Fruit fly (Drosophila melanogaster) whole organism, embryonic: Measurements from ENCODE around the gene AANATL7.

Source experiments
- Adf1 ChIP-seq: fragments of 200-800 bp; sonication (Bioruptor generic); IDR thresholded peaks from 2 replicates; pipeline ENCODE4 v1.3.6; 2022; ENCODE audit warnings: missing biosample characterization, missing genetic modification characterization
- Bgb ChIP-seq: fragments of 200-800 bp; sonication (Bioruptor generic); IDR thresholded peaks from 2 replicates; pipeline ENCODE4 v1.3.6; 2022; ENCODE audit warnings: missing biosample characterization, missing genetic modification characterization; ENCODE audit not compliant: partially characterized antibody
- CG10321 ChIP-seq: fragments of 200-800 bp; sonication (Bioruptor generic); IDR thresholded peaks from 2 replicates; pipeline ENCODE4 v1.3.6; 2022; ENCODE audit warnings: missing biosample characterization, missing genetic modification characterization
- CG12071 ChIP-seq: fragments of 200-800 bp; sonication (Bioruptor generic); optimal IDR thresholded peaks from 3 replicates; lab custom pipeline; 2018; ENCODE audit warnings: missing biosample characterization, mild to moderate bottlenecking, missing genetic modification characterization
- CG12391 ChIP-seq: fragments of 200-800 bp; sonication (Bioruptor generic); optimal IDR thresholded peaks from 3 replicates; lab custom pipeline; 2018; ENCODE audit warnings: missing biosample characterization, mild to moderate bottlenecking, missing genetic modification characterization, moderate library complexity
- CG12769 ChIP-seq: fragments of 200-800 bp; sonication (Bioruptor generic); optimal IDR thresholded peaks from 2 replicates; lab custom pipeline; 2019; ENCODE audit warnings: missing biosample characterization, mild to moderate bottlenecking, missing genetic modification characterization, moderate library complexity
- CG14860 ChIP-seq: fragments of 200-800 bp; sonication (Bioruptor generic); IDR thresholded peaks from 3 replicates; pipeline ENCODE4 v1.3.6; 2022; ENCODE audit warnings: missing biosample characterization, missing genetic modification characterization; ENCODE audit not compliant: partially characterized antibody
- CG1603 ChIP-seq: fragments of 200-800 bp; sonication (Bioruptor generic); optimal IDR thresholded peaks from 2 replicates; lab custom pipeline; 2019; ENCODE audit warnings: missing biosample characterization, mild to moderate bottlenecking, missing genetic modification characterization, moderate library complexity
- CG17802 ChIP-seq: fragments of 200-800 bp; sonication (Bioruptor generic); optimal IDR thresholded peaks from 2 replicates; lab custom pipeline; 2018; ENCODE audit warnings: missing biosample characterization, mild to moderate bottlenecking, missing genetic modification characterization, moderate library complexity
- CG1832 ChIP-seq: fragments of 200-800 bp; sonication (Bioruptor generic); optimal IDR thresholded peaks from 2 replicates; lab custom pipeline; 2017; ENCODE audit warnings: missing biosample characterization, mild to moderate bottlenecking, missing genetic modification characterization, inconsistent platforms
- CG32532 ChIP-seq: fragments of 200-800 bp; sonication (Bioruptor generic); IDR thresholded peaks from 2 replicates; pipeline ENCODE4 v1.3.6; 2022; ENCODE audit warnings: missing biosample characterization, missing genetic modification characterization
- CG3995 ChIP-seq: fragments of 200-800 bp; sonication (Bioruptor generic); optimal IDR thresholded peaks from 3 replicates; lab custom pipeline; 2016; ENCODE audit warnings: missing biosample characterization, missing genetic modification characterization
- CG43689 ChIP-seq: fragments of 200-800 bp; sonication (Bioruptor generic); IDR thresholded peaks from 2 replicates; pipeline ENCODE4 v1.3.6; 2022; ENCODE audit warnings: missing biosample characterization, missing genetic modification characterization
- CG4707 ChIP-seq: fragments of 200-800 bp; sonication (Bioruptor generic); optimal IDR thresholded peaks from 2 replicates; lab custom pipeline; 2018; ENCODE audit warnings: missing biosample characterization, mild to moderate bottlenecking, missing genetic modification characterization, moderate library complexity
- CG6683 ChIP-seq: fragments of 200-800 bp; sonication (Bioruptor generic); optimal IDR thresholded peaks from 2 replicates; lab custom pipeline; 2017; ENCODE audit warnings: missing biosample characterization, mild to moderate bottlenecking, missing genetic modification characterization, missing genetic modification reagents
- Deaf1 ChIP-seq: fragments of 200-800 bp; optimal IDR thresholded peaks from 3 replicates; lab custom pipeline; 2019; ENCODE audit warnings: missing biosample characterization, mild to moderate bottlenecking, missing genetic modification characterization, moderate library complexity
- Dll ChIP-seq: fragments of 200-800 bp; sonication (Bioruptor generic); IDR thresholded peaks from 4 replicates; pipeline ENCODE4 v1.3.6; 2022; ENCODE audit warnings: missing biosample characterization, missing genetic modification characterization; ENCODE audit not compliant: partially characterized antibody
- Elba2 ChIP-seq: fragments of 200-800 bp; sonication (Bioruptor generic); optimal IDR thresholded peaks from 3 replicates; lab custom pipeline; 2016; ENCODE audit warnings: missing biosample characterization, missing genetic modification characterization
- HLH4C ChIP-seq: fragments of 200-800 bp; sonication (Bioruptor generic); IDR thresholded peaks from 3 replicates; pipeline ENCODE4 v1.3.6; 2022; ENCODE audit warnings: missing biosample characterization, missing genetic modification characterization; ENCODE audit not compliant: partially characterized antibody
- HLHmδ ChIP-seq: fragments of 200-800 bp; sonication (Bioruptor generic); optimal IDR thresholded peaks from 2 replicates; lab custom pipeline; 2018; ENCODE audit warnings: missing biosample characterization, mild to moderate bottlenecking, missing genetic modification characterization, moderate library complexity
- Hr3 ChIP-seq: fragments of 200-800 bp; sonication (Bioruptor generic); optimal IDR thresholded peaks from 3 replicates; lab custom pipeline; 2016; ENCODE audit warnings: missing biosample characterization, missing genetic modification characterization
- Jarid2 ChIP-seq: fragments of 200-800 bp; sonication (Bioruptor generic); optimal IDR thresholded peaks from 3 replicates; lab custom pipeline; 2017; ENCODE audit warnings: mild to moderate bottlenecking, missing biosample characterization, missing genetic modification reagents, missing genetic modification characterization
- Max ChIP-seq: fragments of 200-800 bp; sonication (Bioruptor generic); optimal IDR thresholded peaks from 2 replicates; lab custom pipeline; 2016; ENCODE audit warnings: missing biosample characterization, mild to moderate bottlenecking, missing genetic modification characterization
- Nf-YB ChIP-seq: fragments of 200-800 bp; sonication (Bioruptor generic); optimal IDR thresholded peaks from 3 replicates; lab custom pipeline; 2019; ENCODE audit warnings: missing biosample characterization, mild to moderate bottlenecking, missing genetic modification characterization, moderate library complexity
- Opbp ChIP-seq: fragments of 200-800 bp; sonication (Bioruptor generic); IDR thresholded peaks from 3 replicates; pipeline ENCODE4 v1.3.6; 2022; ENCODE audit warnings: missing biosample characterization, missing genetic modification characterization; ENCODE audit not compliant: partially characterized antibody
- Pdp1 ChIP-seq, 2 experiments: fragments of 200-800 bp; sonication (Bioruptor generic); optimal IDR thresholded peaks; 3 replicates each; lab custom pipeline; 2016; ENCODE audit warnings: missing biosample characterization in 2 of 2, missing genetic modification characterization in 2 of 2, mild to moderate bottlenecking in 1 of 2, moderate library complexity in 1 of 2
- Rfx ChIP-seq: fragments of 200-800 bp; sonication (Bioruptor generic); IDR thresholded peaks from 2 replicates; pipeline ENCODE4 v1.3.6; 2022; ENCODE audit warnings: missing biosample characterization, missing genetic modification characterization
- Trl ChIP-seq, 3 experiments: fragments of >200 bp in 2 of 3; fragments of 200-800 bp in 1 of 3; sonication (Bioruptor generic) in 1 of 3; optimal IDR thresholded peaks; 2 replicates in 1 of 3; 3 replicates in 2 of 3; lab custom pipeline; 2016 to 2017; ENCODE audit warnings: missing biosample characterization in 1 of 3, missing genetic modification characterization in 1 of 3
- amos ChIP-seq: fragments of 200-800 bp; sonication (Bioruptor generic); IDR thresholded peaks from 2 replicates; pipeline ENCODE4 v1.3.6; 2022; ENCODE audit warnings: missing biosample characterization, missing genetic modification characterization; ENCODE audit not compliant: partially characterized antibody
- chinmo ChIP-seq: fragments of 200-800 bp; sonication (Bioruptor generic); IDR thresholded peaks from 4 replicates; pipeline ENCODE4 v1.3.6; 2022; ENCODE audit warnings: missing biosample characterization, missing genetic modification characterization; ENCODE audit not compliant: partially characterized antibody
- crc ChIP-seq: fragments of 200-800 bp; sonication (Bioruptor generic); optimal IDR thresholded peaks from 2 replicates; lab custom pipeline; 2016; ENCODE audit warnings: missing biosample characterization, missing genetic modification characterization
- dysf ChIP-seq: fragments of 200-800 bp; sonication (Bioruptor generic); IDR thresholded peaks from 3 replicates; pipeline ENCODE4 v1.3.6; 2022; ENCODE audit warnings: missing biosample characterization, missing genetic modification characterization
- gce ChIP-seq: fragments of 200-800 bp; sonication (Bioruptor generic); IDR thresholded peaks from 3 replicates; pipeline ENCODE4 v1.3.6; 2022; ENCODE audit warnings: missing biosample characterization, missing genetic modification characterization
- grn ChIP-seq: fragments of 200-800 bp; sonication (Bioruptor generic); optimal IDR thresholded peaks from 3 replicates; lab custom pipeline; 2017; ENCODE audit warnings: missing biosample characterization, missing genetic modification characterization
- hb ChIP-seq: fragments of 200-800 bp; sonication (Bioruptor generic); IDR thresholded peaks from 3 replicates; pipeline ENCODE4 v1.3.6; 2022; ENCODE audit warnings: missing biosample characterization, missing genetic modification characterization; ENCODE audit not compliant: partially characterized antibody
- kah ChIP-seq: fragments of 200-800 bp; sonication (Bioruptor generic); optimal IDR thresholded peaks from 2 replicates; lab custom pipeline; 2018; ENCODE audit warnings: missing biosample characterization, mild to moderate bottlenecking, missing genetic modification characterization
- kni ChIP-seq: fragments of 200-800 bp; sonication (Bioruptor generic); optimal IDR thresholded peaks from 3 replicates; lab custom pipeline; 2017; ENCODE audit warnings: mild to moderate bottlenecking, missing biosample characterization, missing genetic modification reagents, missing genetic modification characterization
- nerfin-2 ChIP-seq: fragments of 200-800 bp; sonication (Bioruptor generic); IDR thresholded peaks from 2 replicates; pipeline ENCODE4 v1.3.6; 2022; ENCODE audit warnings: missing biosample characterization, missing genetic modification characterization; ENCODE audit not compliant: partially characterized antibody
- org-1 ChIP-seq: fragments of 200-800 bp; sonication (Bioruptor generic); optimal IDR thresholded peaks from 2 replicates; lab custom pipeline; 2017; ENCODE audit warnings: missing biosample characterization, missing genetic modification characterization
- sd ChIP-seq: fragments of 200-800 bp; sonication (Bioruptor generic); optimal IDR thresholded peaks from 3 replicates; lab custom pipeline; 2018; ENCODE audit warnings: missing biosample characterization, mild to moderate bottlenecking, missing genetic modification characterization, moderate library complexity
- sens ChIP-seq: fragments of 200-800 bp; sonication (Bioruptor generic); peaks from one replicate; lab custom pipeline; 2016; ENCODE audit warnings: missing biosample characterization, missing genetic modification characterization
- so ChIP-seq: fragments of 200-800 bp; sonication (Bioruptor generic); IDR thresholded peaks from 3 replicates; pipeline ENCODE4 v1.3.6; 2022; ENCODE audit warnings: missing biosample characterization, missing genetic modification characterization
- sr ChIP-seq: fragments of 200-800 bp; sonication (Bioruptor generic); IDR thresholded peaks from 3 replicates; pipeline ENCODE4 v1.3.6; 2022; ENCODE audit warnings: missing biosample characterization, missing genetic modification characterization
- sug ChIP-seq: fragments of 200-800 bp; optimal IDR thresholded peaks from 2 replicates; lab custom pipeline; 2019; ENCODE audit warnings: missing biosample characterization, mild to moderate bottlenecking, missing genetic modification characterization, moderate library complexity
- vvl ChIP-seq: fragments of 200-800 bp; sonication (Bioruptor generic); IDR thresholded peaks from 2 replicates; pipeline ENCODE4 v1.3.6; 2022; ENCODE audit warnings: missing biosample characterization, missing genetic modification characterization
- wek ChIP-seq: fragments of 200-800 bp; sonication (Bioruptor generic); optimal IDR thresholded peaks from 3 replicates; lab custom pipeline; 2018; ENCODE audit warnings: missing biosample characterization, mild to moderate bottlenecking, missing genetic modification characterization, moderate library complexity
- zfh1 ChIP-seq: fragments of 200-800 bp; sonication (Bioruptor generic); IDR thresholded peaks from 3 replicates; pipeline ENCODE4 v1.3.6; 2022; ENCODE audit warnings: missing biosample characterization, missing genetic modification characterization

AANATL7 gene

dm6 chrX:2542500-2542899 lies 38.3 kb upstream of the AANATL7 start:
- TF ChIP-seq Elba2 (GFP tag; lab: Kevin White, UChicago) (no peak), CG17802 (tag; lab: Kevin White, UChicago) (no peak), CG1603 (no peak), CG6683 (GFP tag; lab: Kevin White, UChicago) (no peak), CG12391 (no peak), sug (tag; lab: Kevin White, UChicago) (no peak), crc (GFP tag; lab: Kevin White, UChicago) (no peak), sens (GFP tag; lab: Kevin White, UChicago) (peak; percentile 56), nerfin-2 (GFP tag; lab: Robert Waterston, UW) (no peak)

- peak; percentile 15; the same call in 1 of the 2 replicates for TF ChIP-seq Rfx (GFP tag; lab: Robert Waterston, UW)
- peak; percentile 39; the same call in 1 of the 3 replicates for TF ChIP-seq so (GFP tag; lab: Robert Waterston, UW)
- peak; percentile 70 for TF ChIP-seq Jarid2
- TF ChIP-seq Pdp1 (GFP tag; optimal IDR thresholded peaks at IDR 0.05; lab: Kevin White, UChicago): peak in 1 of 2 experiments; percentile 61
- TF ChIP-seq zfh1: peak; percentile 25; the same call in 1 of the 3 replicates
- TF ChIP-seq dysf (GFP tag; lab: Robert Waterston, UW): no peak
- peak; percentile 29 for TF ChIP-seq HLHmδ (GFP tag; lab: Kevin White, UChicago)
- 0 out of 3 replicates have a peak, but pooled peaks have one; percentile 18 for TF ChIP-seq gce
- no peak for TF ChIP-seq Nf-YB (GFP tag; lab: Kevin White, UChicago)
- peak; percentile 87 for TF ChIP-seq sr (GFP tag; lab: Robert Waterston, UW)
- TF ChIP-seq Bgb (GFP tag; lab: Robert Waterston, UW): 0 out of 2 replicates have a peak, but pooled peaks have one; percentile 28
- TF ChIP-seq grn (GFP tag; lab: Kevin White, UChicago): peak; percentile 19
- peak; percentile 51 for TF ChIP-seq kni (GFP tag; lab: Kevin White, UChicago)
- TF ChIP-seq CG1832: peak; percentile 54
- no peak for TF ChIP-seq org-1 (GFP tag; lab: Kevin White, UChicago)
- no peak for TF ChIP-seq Hr3
- 0 out of 2 replicates have a peak, but pooled peaks have one; percentile 11 for TF ChIP-seq CG10321 (GFP tag; lab: Robert Waterston, UW)
- peak; percentile 88 for TF ChIP-seq Adf1 (GFP tag; lab: Robert Waterston, UW)
- peak; percentile 48; the same call in 1 of the 2 replicates for TF ChIP-seq vvl (GFP tag; lab: Robert Waterston, UW)
- TF ChIP-seq CG3995 (GFP tag; lab: Kevin White, UChicago): no peak
- no peak for TF ChIP-seq CG12071 (GFP tag; lab: Kevin White, UChicago)
- TF ChIP-seq Max (GFP tag; lab: Kevin White, UChicago): no peak
- peak; percentile 82 for TF ChIP-seq CG12769 (tag; lab: Kevin White, UChicago)
- no peak for TF ChIP-seq CG4707 (GFP tag; lab: Kevin White, UChicago)
- 0 out of 2 replicates have a peak, but pooled peaks have one; percentile 18 for TF ChIP-seq CG32532 (GFP tag; lab: Robert Waterston, UW)
- peak; percentile 97 for TF ChIP-seq chinmo (GFP tag; lab: Robert Waterston, UW)
- TF ChIP-seq hb (GFP tag; lab: Robert Waterston, UW): no peak
- peak; percentile 62 to 74 for TF ChIP-seq Trl (optimal IDR thresholded peaks at IDR 0.05; lab: Kevin White, UChicago)
- no peak for TF ChIP-seq Trl (GFP tag; optimal IDR thresholded peaks at IDR 0.05; lab: Kevin White, UChicago)
- TF ChIP-seq kah: peak; percentile 27
- TF ChIP-seq Dll (GFP tag; lab: Robert Waterston, UW): 0 out of 4 replicates have a peak, but pooled peaks have one; percentile 31
- 0 out of 3 replicates have a peak, but pooled peaks have one; percentile 20 for TF ChIP-seq Opbp (GFP tag; lab: Robert Waterston, UW)
- peak; percentile 98 for TF ChIP-seq Deaf1
- TF ChIP-seq CG43689 (GFP tag; lab: Robert Waterston, UW): no peak
- TF ChIP-seq amos (GFP tag; lab: Robert Waterston, UW): peak; percentile 10; the same call in 1 of the 2 replicates
- peak; percentile 45 for TF ChIP-seq sd (tag; lab: Kevin White, UChicago)
- 0 out of 3 replicates have a peak, but pooled peaks have one; percentile 24 for TF ChIP-seq HLH4C (GFP tag; lab: Robert Waterston, UW)
- no peak for TF ChIP-seq CG14860 (GFP tag; lab: Robert Waterston, UW)
- TF ChIP-seq wek (GFP tag; lab: Kevin White, UChicago): no peak
Measured at dm6 chrX:2545328-2545758, 35.4 kb upstream of the AANATL7 start, which contains the start of gene trol. trol (minus strand) TSS chrX:2545427.
